Worm (Caenorhabditis elegans) whole organism, L4/young adult: Measurements from ENCODE around the gene B0564.2.

Source experiments
- W03F9.2 ChIP-seq: fragments of 150-350 bp; optimal IDR thresholded peaks from 2 replicates; lab custom pipeline; 2014; ENCODE audit warnings: missing biosample characterization, missing genetic modification characterization
- dao-5 ChIP-seq: sonication (generic microtip); optimal IDR thresholded peaks from 2 replicates; lab custom pipeline; 2016; ENCODE audit warnings: missing genotype, missing genetic modification characterization, moderate library complexity, missing compliant biosample characterization
- him-1 ChIP-seq: sonication (generic microtip); optimal IDR thresholded peaks from 2 replicates; lab custom pipeline; 2016; ENCODE audit warnings: missing genotype, missing genetic modification reagents, missing genetic modification characterization, missing compliant biosample characterization

DNA sequence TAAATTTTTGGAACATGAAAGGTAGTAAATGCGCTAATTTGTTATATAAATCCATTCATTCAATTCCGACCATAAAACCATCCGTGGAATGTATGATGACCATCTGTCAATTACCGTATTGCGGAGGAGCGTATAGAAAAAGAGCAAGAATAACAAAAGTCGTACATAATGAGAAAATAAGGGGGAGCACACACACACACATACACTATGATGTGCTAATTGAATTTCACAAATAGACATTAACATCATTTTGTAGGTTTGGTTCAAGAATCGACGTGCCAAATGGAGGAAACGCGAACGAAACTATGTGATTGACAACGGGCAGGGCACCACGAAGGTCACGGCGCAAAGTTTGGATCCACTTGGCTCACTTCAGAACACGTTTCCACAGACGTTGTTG lies 13.9 kb downstream of the B0564.2 start:
- TF ChIP-seq dao-5 (tag; lab: Kevin White, UChicago), result no peak
- no peak for TF ChIP-seq him-1 (tag; lab: Kevin White, UChicago)
- no peak for TF ChIP-seq W03F9.2
